Fruit fly (Drosophila melanogaster): ENCODE results near the gene CG43245.

DNA sequence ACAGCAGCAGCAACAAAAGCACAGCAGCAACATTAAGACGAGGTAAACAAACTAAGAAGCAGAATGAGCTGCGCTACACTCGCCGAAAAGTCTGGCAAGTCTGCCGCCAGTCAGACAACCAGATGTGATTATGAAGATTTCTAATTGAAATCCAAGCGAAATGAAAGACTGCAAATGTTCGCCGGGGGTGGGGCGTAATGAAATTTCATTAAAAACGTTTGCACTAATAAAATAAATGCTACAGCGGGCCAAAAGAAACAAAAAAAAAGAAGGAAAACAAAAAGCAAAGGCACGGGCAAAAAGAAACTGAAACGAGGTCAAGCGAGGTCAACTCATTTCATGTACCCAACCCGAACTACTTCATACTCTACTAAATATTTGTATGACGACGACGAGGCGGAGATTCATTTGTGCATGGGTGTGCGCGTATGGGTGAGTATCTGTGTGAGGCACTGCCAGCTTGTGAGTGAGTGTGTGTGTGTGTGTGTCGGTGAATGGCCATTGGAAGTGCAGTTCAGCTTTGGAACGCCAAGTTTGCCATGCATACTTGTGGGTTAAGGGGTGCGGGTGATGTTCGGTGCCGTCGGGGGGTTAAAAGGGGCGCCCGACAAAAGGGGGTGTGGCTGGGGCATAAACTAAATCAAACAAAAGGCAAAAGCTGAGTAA lies 5.1 kb upstream of the CG43245 start:
- TF ChIP-seq CG8159 (tag; optimal IDR thresholded peaks at IDR 0.05) (no peak), CG32121 (GFP tag; IDR thresholded peaks at IDR 0.05) (peak; percentile 27), CG9948 (tag; optimal IDR thresholded peaks at IDR 0.05) (no peak), CG13204 (GFP tag; optimal IDR thresholded peaks at IDR 0.05) (no peak), fd96Ca (GFP tag; IDR thresholded peaks at IDR 0.05) (peak; percentile 55; the same call in 2 of the 3 replicates), Pif1B (GFP tag; optimal IDR thresholded peaks at IDR 0.05) (no peak), CG34367 (tag; optimal IDR thresholded peaks at IDR 0.05) (no peak), CG15710 (tag; optimal IDR thresholded peaks at IDR 0.05) (no peak)
